Fruit fly (Drosophila melanogaster): ENCODE measurements around the gene CG6793.

Gene CG6793

dm6 chr3L:12066699-12067287 lies 24.6 kb downstream of the CG6793 start:
- TF ChIP-seq kay (GFP tag; optimal IDR thresholded peaks at IDR 0.05) (peak; percentile 15), CG33213 (GFP tag; optimal IDR thresholded peaks at IDR 0.05) (peak; percentile 17), phol (tag; optimal IDR thresholded peaks at IDR 0.05) (peak; percentile 3), zfh1 (GFP tag; IDR thresholded peaks at IDR 0.05) (no peak), Hmr (GFP tag; optimal IDR thresholded peaks at IDR 0.05) (peak; percentile 11), MBD-R2 (GFP tag; IDR thresholded peaks at IDR 0.05) (peak; percentile 20; the same call in 1 of the 2 replicates), ci (GFP tag; IDR thresholded peaks at IDR 0.05) (peak; percentile 33), CG7963 (GFP tag; IDR thresholded peaks at IDR 0.05; ENCODE audit: partially characterized antibody) (no peak), CG12744 (GFP tag; optimal IDR thresholded peaks at IDR 0.05) (no peak), Vsx1 (GFP tag; optimal IDR thresholded peaks at IDR 0.05) (peak; percentile 1), gfzf (GFP tag; optimal IDR thresholded peaks at IDR 0.05) (peak; percentile 18), CG1603 (tag; optimal IDR thresholded peaks at IDR 0.05) (peak; percentile 44), CG10979 (tag; optimal IDR thresholded peaks at IDR 0.05) (peak; percentile 26), CG2199 (GFP tag; IDR thresholded peaks at IDR 0.05) (peak; percentile 79; the same call in 2 of the 3 replicates), Bgb (GFP tag; IDR thresholded peaks at IDR 0.05; ENCODE audit: partially characterized antibody) (peak; percentile 39; the same call in 1 of the 2 replicates), CG14710 (tag; optimal IDR thresholded peaks at IDR 0.05) (peak; percentile 46), CG15514 (GFP tag; optimal IDR thresholded peaks at IDR 0.05) (peak; percentile 35), pita (GFP tag; optimal IDR thresholded peaks at IDR 0.05) (peak; percentile 63), CG2129 (GFP tag; IDR thresholded peaks at IDR 0.05; ENCODE audit: partially characterized antibody) (no peak), stwl (tag; optimal IDR thresholded peaks at IDR 0.05) (peak; percentile 78), chinmo (GFP tag; IDR thresholded peaks at IDR 0.05; ENCODE audit: partially characterized antibody) (no peak), CG12659 (GFP tag; optimal IDR thresholded peaks at IDR 0.05) (no peak), zen2 (GFP tag; IDR thresholded peaks at IDR 0.05; ENCODE audit: partially characterized antibody) (no peak), CG7987 (GFP tag; optimal IDR thresholded peaks at IDR 0.05) (peak; percentile 27), gce (GFP tag; IDR thresholded peaks at IDR 0.05) (no peak), kah (GFP tag; optimal IDR thresholded peaks at IDR 0.05) (no peak), trem (tag; optimal IDR thresholded peaks at IDR 0.05) (peak; percentile 2), pzg (GFP tag; optimal IDR thresholded peaks at IDR 0.05) (peak; percentile 25), pros (GFP tag; optimal IDR thresholded peaks at IDR 0.05) (peak; percentile 2), CG10366 (GFP tag; IDR thresholded peaks at IDR 0.05) (no peak), Med (GFP tag) (peak; percentile 66), CTCF (GFP tag; optimal IDR thresholded peaks at IDR 0.05) (peak; percentile 95), CG18476 (GFP tag; optimal IDR thresholded peaks at IDR 0.05) (peak; percentile 99), hkb (optimal IDR thresholded peaks at IDR 0.05) (peak; percentile 96), hkb (GFP tag; IDR thresholded peaks at IDR 0.05) (no peak), CG10267 (tag; optimal IDR thresholded peaks at IDR 0.05) (peak; percentile 45)

dm6 chr3L:12072388-12072787 lies 30.2 kb downstream of the CG6793 start:
- TF ChIP-seq crol (GFP tag; IDR thresholded peaks at IDR 0.05) (peak; percentile 32; the same call in 1 of the 2 replicates), crc (GFP tag; optimal IDR thresholded peaks at IDR 0.05) (no peak), CG32772 (GFP tag; IDR thresholded peaks at IDR 0.05) (no peak), Drgx (GFP tag; IDR thresholded peaks at IDR 0.05) (peak; percentile 82)
